Fruit fly (Drosophila melanogaster): ENCODE data around the gene CG10958.

CG10958 gene

dm6 chrX:8091017-8091620, 41.0 kb upstream of the CG10958 start:
- TF ChIP-seq br (GFP tag; optimal IDR thresholded peaks at IDR 0.05) (peak; percentile 93), Rel (GFP tag; optimal IDR thresholded peaks at IDR 0.05) (peak; percentile 88), Rel (tag; optimal IDR thresholded peaks at IDR 0.05) (peak; percentile 83), CG32264 (GFP tag; optimal IDR thresholded peaks at IDR 0.05) (peak; percentile 75), OdsH (GFP tag; optimal IDR thresholded peaks at IDR 0.05) (peak; percentile 96), CG9705 (GFP tag; optimal IDR thresholded peaks at IDR 0.05) (peak; percentile 32), Myc (optimal IDR thresholded peaks at IDR 0.05) (no peak), ey (GFP tag; optimal IDR thresholded peaks at IDR 0.05) (peak; percentile 95), Dfd (GFP tag; optimal IDR thresholded peaks at IDR 0.05) (peak; percentile 34), fru (GFP tag; optimal IDR thresholded peaks at IDR 0.05) (peak; percentile 99), sage (GFP tag; optimal IDR thresholded peaks at IDR 0.05) (peak; percentile 94), Abd-B (GFP tag; optimal IDR thresholded peaks at IDR 0.05) (no peak), foxo (GFP tag; optimal IDR thresholded peaks at IDR 0.05) (peak; percentile 31 to 97), Hr78 (GFP tag; optimal IDR thresholded peaks at IDR 0.05) (no peak), psq (GFP tag; optimal IDR thresholded peaks at IDR 0.05) (peak; percentile 93), tai (GFP tag; optimal IDR thresholded peaks at IDR 0.05) (peak; percentile 78), lola (GFP tag; optimal IDR thresholded peaks at IDR 0.05) (no peak), Jra (GFP tag; optimal IDR thresholded peaks at IDR 0.05) (peak; percentile 67), brk (GFP tag; optimal IDR thresholded peaks at IDR 0.05) (peak; percentile 91), Sp1 (GFP tag; optimal IDR thresholded peaks at IDR 0.05) (peak; percentile 92), dsf (GFP tag; optimal IDR thresholded peaks at IDR 0.05; ENCODE audit: borderline replicate concordance) (peak; percentile 20), h (GFP tag; optimal IDR thresholded peaks at IDR 0.05) (peak; percentile 97), usp (GFP tag; optimal IDR thresholded peaks at IDR 0.05) (no peak), dmrt93B (GFP tag; optimal IDR thresholded peaks at IDR 0.05) (peak; percentile 88), Dif (GFP tag; optimal IDR thresholded peaks at IDR 0.05; ENCODE audit: partially characterized antibody) (peak; percentile 66), sv (GFP tag; optimal IDR thresholded peaks at IDR 0.05) (peak; percentile 98), Hnf4 (GFP tag; optimal IDR thresholded peaks at IDR 0.05) (peak; percentile 84), CrebA (GFP tag; optimal IDR thresholded peaks at IDR 0.05; ENCODE audit: borderline replicate concordance) (no peak), dl (GFP tag; optimal IDR thresholded peaks at IDR 0.05; ENCODE audit: insufficient read depth in 1 of 2, partially characterized antibody in 2 of 2) (no peak), N (GFP tag; optimal IDR thresholded peaks at IDR 0.05) (no peak), pan (optimal IDR thresholded peaks at IDR 0.05) (no peak), GATAd (GFP tag; optimal IDR thresholded peaks at IDR 0.05) (peak; percentile 56), Vsx2 (GFP tag; optimal IDR thresholded peaks at IDR 0.05; ENCODE audit: partially characterized antibody) (peak; percentile 17), Hr83 (GFP tag; optimal IDR thresholded peaks at IDR 0.05; ENCODE audit: poor library complexity, severe bottlenecking) (peak; percentile 11), woc (GFP tag; optimal IDR thresholded peaks at IDR 0.05) (peak; percentile 91), HLH106 (tag; optimal IDR thresholded peaks at IDR 0.05) (peak; percentile 91), Mio (GFP tag; optimal IDR thresholded peaks at IDR 0.05) (no peak), rgr (GFP tag; optimal IDR thresholded peaks at IDR 0.05) (peak; percentile 96), jim (GFP tag; optimal IDR thresholded peaks at IDR 0.05) (no peak)

dm6 chrX:8092075-8092682, 39.9 kb upstream of the CG10958 start:
- no peak for TF ChIP-seq Hr78 (GFP tag; optimal IDR thresholded peaks at IDR 0.05)
- TF ChIP-seq Hnf4 (GFP tag; optimal IDR thresholded peaks at IDR 0.05) = peak; percentile 80
- peak in 1 of 2 experiments; percentile 94 for TF ChIP-seq foxo (GFP tag; optimal IDR thresholded peaks at IDR 0.05)
- peak; percentile 95 for TF ChIP-seq dmrt93B (GFP tag; optimal IDR thresholded peaks at IDR 0.05)
- no peak for TF ChIP-seq jim (GFP tag; optimal IDR thresholded peaks at IDR 0.05)
- TF ChIP-seq HLH106 (tag; optimal IDR thresholded peaks at IDR 0.05) = peak; percentile 97
- peak; percentile 86 for TF ChIP-seq woc (GFP tag; optimal IDR thresholded peaks at IDR 0.05)
- TF ChIP-seq Myc (optimal IDR thresholded peaks at IDR 0.05) = no peak
- peak; percentile 86 for TF ChIP-seq sv (GFP tag; optimal IDR thresholded peaks at IDR 0.05)
- TF ChIP-seq GATAd (GFP tag; optimal IDR thresholded peaks at IDR 0.05) = peak; percentile 9
- TF ChIP-seq br (GFP tag; optimal IDR thresholded peaks at IDR 0.05) = peak; percentile 89
- TF ChIP-seq rgr (GFP tag; optimal IDR thresholded peaks at IDR 0.05) = peak; percentile 91
- peak; percentile 53 for TF ChIP-seq CG32264 (GFP tag; optimal IDR thresholded peaks at IDR 0.05)
- no peak for TF ChIP-seq usp (GFP tag; optimal IDR thresholded peaks at IDR 0.05)
- TF ChIP-seq Rel (GFP tag; optimal IDR thresholded peaks at IDR 0.05) = no peak
- TF ChIP-seq Rel (tag; optimal IDR thresholded peaks at IDR 0.05) = peak; percentile 80
- peak; percentile 95 for TF ChIP-seq CG9705 (GFP tag; optimal IDR thresholded peaks at IDR 0.05)
- TF ChIP-seq Mio (GFP tag; optimal IDR thresholded peaks at IDR 0.05) = no peak
- TF ChIP-seq tai (GFP tag; optimal IDR thresholded peaks at IDR 0.05) = peak; percentile 80
- TF ChIP-seq brk (GFP tag; optimal IDR thresholded peaks at IDR 0.05) = peak; percentile 81
- no peak for TF ChIP-seq CrebA (GFP tag; optimal IDR thresholded peaks at IDR 0.05; ENCODE audit: borderline replicate concordance)
- TF ChIP-seq Hr83 (GFP tag; optimal IDR thresholded peaks at IDR 0.05; ENCODE audit: poor library complexity, severe bottlenecking) = no peak
- TF ChIP-seq Vsx2 (GFP tag; optimal IDR thresholded peaks at IDR 0.05; ENCODE audit: partially characterized antibody) = no peak
- peak; percentile 86 for TF ChIP-seq ey (GFP tag; optimal IDR thresholded peaks at IDR 0.05)
- peak; percentile 89 for TF ChIP-seq sage (GFP tag; optimal IDR thresholded peaks at IDR 0.05)
- no peak for TF ChIP-seq N (GFP tag; optimal IDR thresholded peaks at IDR 0.05)
- peak; percentile 90 for TF ChIP-seq Dif (GFP tag; optimal IDR thresholded peaks at IDR 0.05; ENCODE audit: partially characterized antibody)
- peak; percentile 93 for TF ChIP-seq h (GFP tag; optimal IDR thresholded peaks at IDR 0.05)
- TF ChIP-seq dl (GFP tag; optimal IDR thresholded peaks at IDR 0.05; ENCODE audit: insufficient read depth in 1 of 2, partially characterized antibody in 2 of 2) = peak; percentile 68 to 81
- TF ChIP-seq pan (optimal IDR thresholded peaks at IDR 0.05) = no peak
- peak; percentile 92 for TF ChIP-seq OdsH (GFP tag; optimal IDR thresholded peaks at IDR 0.05)
- peak; percentile 92 for TF ChIP-seq psq (GFP tag; optimal IDR thresholded peaks at IDR 0.05)
- TF ChIP-seq fru (GFP tag; optimal IDR thresholded peaks at IDR 0.05) = peak; percentile 89
- peak; percentile 97 for TF ChIP-seq Sp1 (GFP tag; optimal IDR thresholded peaks at IDR 0.05)
- peak; percentile 36 for TF ChIP-seq Jra (GFP tag; optimal IDR thresholded peaks at IDR 0.05)
- TF ChIP-seq Dfd (GFP tag; optimal IDR thresholded peaks at IDR 0.05) = peak; percentile 76
- no peak for TF ChIP-seq Abd-B (GFP tag; optimal IDR thresholded peaks at IDR 0.05)
- TF ChIP-seq lola (GFP tag; optimal IDR thresholded peaks at IDR 0.05) = no peak
- peak; percentile 29 for TF ChIP-seq dsf (GFP tag; optimal IDR thresholded peaks at IDR 0.05; ENCODE audit: borderline replicate concordance)

Data from whole organism, wandering third instar larva.